Worm (Caenorhabditis elegans) whole organism, L1 larva: ENCODE measurements around the gene Y46G5A.8.

Source experiments
- nhr-47 ChIP-seq: sonication (generic microtip); optimal IDR thresholded peaks from 2 replicates; lab custom pipeline; 2016; ENCODE audit warnings: mild to moderate bottlenecking, missing genetic modification characterization, moderate library complexity, missing compliant biosample characterization
- nhr-85 ChIP-seq: sonication (generic microtip); peaks from one replicate; lab custom pipeline; 2016; ENCODE audit warnings: missing genetic modification characterization, inconsistent platforms, missing compliant biosample characterization
- pax-3 ChIP-seq: fragments of 200-800 bp; sonication (Bioruptor generic); optimal IDR thresholded peaks from 2 replicates; lab custom pipeline; 2018; ENCODE audit warnings: mild to moderate bottlenecking, missing genetic modification characterization, moderate library complexity, missing compliant biosample characterization

DNA sequence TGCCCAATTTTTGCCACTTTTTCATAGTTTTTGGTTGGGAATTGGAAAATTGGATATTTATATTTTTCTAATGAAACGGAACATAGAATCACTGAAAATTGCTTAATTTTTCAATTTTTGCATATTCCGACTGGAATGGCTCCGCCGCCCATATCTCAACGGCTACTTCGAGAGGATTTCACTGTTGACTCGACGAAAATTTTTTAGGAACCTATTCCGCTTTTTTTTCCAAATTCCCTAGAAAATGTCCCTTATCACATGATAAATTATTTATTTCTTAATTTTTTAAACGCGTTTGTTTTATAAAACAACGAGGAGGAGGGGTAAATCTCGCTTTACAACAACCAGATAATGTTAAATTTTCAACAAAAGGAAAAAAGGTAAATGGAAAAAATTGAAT, 29.4 kb upstream of the Y46G5A.8 start:
- no peak for TF ChIP-seq pax-3 (tag; lab: Kevin White, UChicago)
- no peak for TF ChIP-seq nhr-85 (tag; lab: Kevin White, UChicago)
- TF ChIP-seq nhr-47: no peak
